Fruit fly (Drosophila melanogaster): ENCODE data around the gene ntc.
A peak's percentile ranks its signal among the peaks of the same experiment; 100 is the strongest.

ntc gene

dm6 chr3L:3851847-3852246 is 45.6 kb upstream of the ntc start (continued):
- TF ChIP-seq ATbp (GFP tag; optimal IDR thresholded peaks at IDR 0.05) (peak; percentile 18), wor (GFP tag; IDR thresholded peaks at IDR 0.05) (no peak), HLH4C (GFP tag; IDR thresholded peaks at IDR 0.05; ENCODE audit: partially characterized antibody) (no peak), CG4820 (GFP tag; optimal IDR thresholded peaks at IDR 0.05) (peak; percentile 34), toy (GFP tag; IDR thresholded peaks at IDR 0.05) (peak; percentile 42; the same call in 1 of the 2 replicates), CG4328 (GFP tag; optimal IDR thresholded peaks at IDR 0.05) (no peak), bigmax (GFP tag; optimal IDR thresholded peaks at IDR 0.05) (no peak), TFAM (GFP tag; optimal IDR thresholded peaks at IDR 0.05) (no peak), CG15514 (GFP tag; optimal IDR thresholded peaks at IDR 0.05) (no peak), Ptx1 (GFP tag; IDR thresholded peaks at IDR 0.05) (0 out of 2 replicates have a peak, but pooled peaks have one; percentile 27), CG16815 (GFP tag; optimal IDR thresholded peaks at IDR 0.05) (peak; percentile 6), Taf1 (GFP tag; IDR thresholded peaks at IDR 0.05) (no peak), CG10209 (GFP tag; optimal IDR thresholded peaks at IDR 0.05) (peak; percentile 30), Hr78 (GFP tag; optimal IDR thresholded peaks at IDR 0.05) (no peak), CG18262 (tag; optimal IDR thresholded peaks at IDR 0.05) (peak; percentile 68), Neu2 (GFP tag; optimal IDR thresholded peaks at IDR 0.05; ENCODE audit: borderline replicate concordance) (no peak), Pdp1 (GFP tag; optimal IDR thresholded peaks at IDR 0.05) (peak; percentile 31 to 34), CG10147 (GFP tag; optimal IDR thresholded peaks at IDR 0.05) (peak; percentile 29), Lhr (GFP tag; optimal IDR thresholded peaks at IDR 0.05) (no peak), z (GFP tag; IDR thresholded peaks at IDR 0.05) (no peak), CG31388 (GFP tag; optimal IDR thresholded peaks at IDR 0.05) (no peak), trem (tag; optimal IDR thresholded peaks at IDR 0.05) (peak; percentile 9), CG11723 (GFP tag; optimal IDR thresholded peaks at IDR 0.05) (no peak), zfh1 (GFP tag; IDR thresholded peaks at IDR 0.05) (peak; percentile 60; the same call in 1 of the 3 replicates), Doc2 (GFP tag; IDR thresholded peaks at IDR 0.05) (no peak), hkb (optimal IDR thresholded peaks at IDR 0.05) (no peak), hkb (GFP tag; IDR thresholded peaks at IDR 0.05) (0 out of 2 replicates have a peak, but pooled peaks have one; percentile 9), CG1792 (GFP tag; optimal IDR thresholded peaks at IDR 0.05) (peak; percentile 7), slbo (GFP tag; IDR thresholded peaks at IDR 0.05) (peak; percentile 74), HmgZ (tag; optimal IDR thresholded peaks at IDR 0.05) (no peak), CoRest (tag; optimal IDR thresholded peaks at IDR 0.05) (peak; percentile 41), CG6254 (GFP tag; optimal IDR thresholded peaks at IDR 0.05) (peak; percentile 42), Mad (GFP tag; optimal IDR thresholded peaks at IDR 0.05) (no peak), HLH54F (GFP tag; optimal IDR thresholded peaks at IDR 0.05) (no peak), NC2β (GFP tag; optimal IDR thresholded peaks at IDR 0.05) (peak; percentile 13), CG7839 (tag; optimal IDR thresholded peaks at IDR 0.05) (peak; percentile 50), CG6689 (GFP tag; IDR thresholded peaks at IDR 0.05) (peak; percentile 24; the same call in 1 of the 2 replicates), CG11456 (GFP tag; IDR thresholded peaks at IDR 0.05) (no peak), CG8388 (GFP tag; optimal IDR thresholded peaks at IDR 0.05) (peak; percentile 25), CG4707 (GFP tag; optimal IDR thresholded peaks at IDR 0.05) (no peak), CG10979 (tag; optimal IDR thresholded peaks at IDR 0.05) (peak; percentile 64), CG11398 (GFP tag; optimal IDR thresholded peaks at IDR 0.05) (no peak), p53 (GFP tag; optimal IDR thresholded peaks at IDR 0.05) (peak; percentile 20), CG4424 (GFP tag; optimal IDR thresholded peaks at IDR 0.05) (peak; percentile 61), ranshi (GFP tag; IDR thresholded peaks at IDR 0.05) (no peak), Xrp1 (GFP tag; IDR thresholded peaks at IDR 0.05) (peak; percentile 69; the same call in 1 of the 2 replicates), CG11093 (GFP tag; IDR thresholded peaks at IDR 0.05) (0 out of 3 replicates have a peak, but pooled peaks have one; percentile 26), PHDP (tag; optimal IDR thresholded peaks at IDR 0.05) (peak; percentile 24), ind (GFP tag; optimal IDR thresholded peaks at IDR 0.05) (peak; percentile 3), CG11247 (GFP tag; IDR thresholded peaks at IDR 0.05) (0 out of 2 replicates have a peak, but pooled peaks have one; percentile 28), dysf (GFP tag; IDR thresholded peaks at IDR 0.05) (0 out of 3 replicates have a peak, but pooled peaks have one; percentile 25)
